Fruit fly (Drosophila melanogaster) whole organism: Measurements from ENCODE around the gene CG7215.
A peak's percentile ranks its signal among the peaks of the same experiment; 100 is the strongest.

ENCODE experiments used
- CG8478 ChIP-seq: fragments of >200 bp; optimal IDR thresholded peaks from 2 replicates; lab custom pipeline; 2018; ENCODE audit warnings: inconsistent platforms
- Dll ChIP-seq: fragments of >200 bp; optimal IDR thresholded peaks from 2 replicates; lab custom pipeline; 2017
- EcR ChIP-seq, 2 experiments: fragments of >200 bp; optimal IDR thresholded peaks; 2 replicates each; lab custom pipeline; 2017; ENCODE audit warnings: missing biosample characterization in 2 of 2, missing genetic modification characterization in 2 of 2, missing genetic modification reagents in 2 of 2
- pan ChIP-seq: fragments of >200 bp; optimal IDR thresholded peaks from 2 replicates; lab custom pipeline; 2017
- psq ChIP-seq: fragments of >200 bp; optimal IDR thresholded peaks from 2 replicates; lab custom pipeline; 2017
- usp ChIP-seq: fragments of >200 bp; optimal IDR thresholded peaks from 2 replicates; lab custom pipeline; 2017; ENCODE audit warnings: missing biosample characterization, missing genetic modification characterization, mixed read lengths

CG7215 gene

dm6 chr3R:18167173-18167415, at the start of gene CG7215, which contains the start of gene Prx5:
CG7215 (minus strand) TSS chr3R:18167273.
Prx5 (minus strand) TSS chr3R:18167273.
- TF ChIP-seq EcR (GFP tag; optimal IDR thresholded peaks at IDR 0.05; lab: Kevin White, UChicago): no peak
- no peak for TF ChIP-seq Dll
- TF ChIP-seq CG8478: no peak
- no peak for TF ChIP-seq usp (GFP tag; lab: Kevin White, UChicago)
- no peak for TF ChIP-seq pan (lab: Kevin White, UChicago)
- TF ChIP-seq psq (lab: Kevin White, UChicago): no peak

- no peak for TF ChIP-seq CG8478
- TF ChIP-seq pan (lab: Kevin White, UChicago): no peak
- no peak for TF ChIP-seq EcR (GFP tag; optimal IDR thresholded peaks at IDR 0.05; lab: Kevin White, UChicago)
- TF ChIP-seq usp (GFP tag; lab: Kevin White, UChicago): no peak
- no peak for TF ChIP-seq psq (lab: Kevin White, UChicago)
- TF ChIP-seq Dll: no peak
Observed at dm6 chr3R:18215900-18216299, 48.8 kb upstream of the CG7215 start, which contains the start of gene CG14314. CG14314 (plus strand) TSS chr3R:18216142.

dm6 chr3R:18215300-18215699, 48.2 kb upstream of the CG7215 start:
- TF ChIP-seq Dll: no peak

dm6 chr3R:18208479-18208878, 41.4 kb upstream of the CG7215 start, which contains the start of gene CG44158:
CG44158 (plus strand) TSS chr3R:18208779.
- TF ChIP-seq pan (lab: Kevin White, UChicago) (no peak), EcR (GFP tag; optimal IDR thresholded peaks at IDR 0.05; lab: Kevin White, UChicago) (no peak), Dll (no peak), CG8478 (no peak), usp (GFP tag; lab: Kevin White, UChicago) (no peak), psq (lab: Kevin White, UChicago) (no peak)

- no peak for TF ChIP-seq pan (lab: Kevin White, UChicago)
- no peak for TF ChIP-seq CG8478
- TF ChIP-seq usp (GFP tag; lab: Kevin White, UChicago): no peak
- no peak for TF ChIP-seq EcR (GFP tag; optimal IDR thresholded peaks at IDR 0.05; lab: Kevin White, UChicago)
- no peak for TF ChIP-seq psq (lab: Kevin White, UChicago)
- no peak for TF ChIP-seq Dll
Observed at dm6 chr3R:18199885-18200249, 32.8 kb upstream of the CG7215 start.

- TF ChIP-seq psq (lab: Kevin White, UChicago) (peak; percentile 59), usp (GFP tag; lab: Kevin White, UChicago) (no peak), EcR (GFP tag; optimal IDR thresholded peaks at IDR 0.05; lab: Kevin White, UChicago) (no peak)
Observed at dm6 chr3R:18199177-18199884, 32.3 kb upstream of the CG7215 start, which contains the start of the genes Ssdp and CG7985. Ssdp (minus strand) TSS chr3R:18199595. CG7985 (plus strand) TSS chr3R:18199857.

- no peak for TF ChIP-seq usp (GFP tag; lab: Kevin White, UChicago)
- no peak for TF ChIP-seq CG8478
- no peak for TF ChIP-seq pan (lab: Kevin White, UChicago)
- peak; percentile 97 for TF ChIP-seq Dll
- no peak for TF ChIP-seq EcR (GFP tag; optimal IDR thresholded peaks at IDR 0.05; lab: Kevin White, UChicago)
- no peak for TF ChIP-seq psq (lab: Kevin White, UChicago)
Observed at dm6 chr3R:18198518-18199118, 31.5 kb upstream of the CG7215 start.

- TF ChIP-seq CG8478: no peak
- no peak for TF ChIP-seq Dll
Observed at dm6 chr3R:18197802-18198148, 30.7 kb upstream of the CG7215 start.

- TF ChIP-seq usp (GFP tag; lab: Kevin White, UChicago) (no peak), EcR (GFP tag; optimal IDR thresholded peaks at IDR 0.05; lab: Kevin White, UChicago) (no peak), psq (lab: Kevin White, UChicago) (no peak), Dll (peak; percentile 98), CG8478 (peak; percentile 51), pan (lab: Kevin White, UChicago) (no peak)
Observed at dm6 chr3R:18196991-18197801, 30.1 kb upstream of the CG7215 start.

- TF ChIP-seq usp (GFP tag; lab: Kevin White, UChicago): no peak
- no peak for TF ChIP-seq pan (lab: Kevin White, UChicago)
- TF ChIP-seq psq (lab: Kevin White, UChicago): no peak
- TF ChIP-seq CG8478: no peak
- no peak for TF ChIP-seq Dll
- no peak for TF ChIP-seq EcR (GFP tag; optimal IDR thresholded peaks at IDR 0.05; lab: Kevin White, UChicago)
Observed at dm6 chr3R:18196622-18196990, 29.5 kb upstream of the CG7215 start.

dm6 chr3R:18195295-18195694, 28.2 kb upstream of the CG7215 start:
- TF ChIP-seq psq (lab: Kevin White, UChicago) (no peak), CG8478 (no peak), Dll (no peak), EcR (GFP tag; optimal IDR thresholded peaks at IDR 0.05; lab: Kevin White, UChicago) (no peak), usp (GFP tag; lab: Kevin White, UChicago) (no peak), pan (lab: Kevin White, UChicago) (no peak)

- TF ChIP-seq CG8478: no peak
- no peak for TF ChIP-seq Dll
- TF ChIP-seq pan (lab: Kevin White, UChicago): no peak
Observed at dm6 chr3R:18191867-18192266, 24.8 kb upstream of the CG7215 start, which contains the start of gene CG14313. CG14313 (minus strand) TSS chr3R:18191967.
